Worm (Caenorhabditis elegans) whole organism, L1 larva: ENCODE data around the gene F25H9.2.

Experiments
- C34B4.2 ChIP-seq: sonication (generic microtip); optimal IDR thresholded peaks from 2 replicates; lab custom pipeline; 2017; ENCODE audit warnings: mild to moderate bottlenecking, missing genetic modification characterization, missing compliant biosample characterization
- blmp-1 ChIP-seq: fragments of 150-350 bp; optimal IDR thresholded peaks from 2 replicates; lab custom pipeline; 2014; ENCODE audit warnings: missing biosample characterization, missing genetic modification characterization
- ceh-8 ChIP-seq: fragments of 200-800 bp; sonication (Bioruptor generic); optimal IDR thresholded peaks from 2 replicates; lab custom pipeline; 2018; ENCODE audit warnings: mild to moderate bottlenecking, missing genetic modification characterization, moderate library complexity, missing compliant biosample characterization
- ceh-82 ChIP-seq, 3 experiments: fragments of 150-350 bp in 1 of 3; sonication (generic microtip) in 2 of 3; optimal IDR thresholded peaks; 2 replicates each; lab custom pipeline; 2014 to 2017; ENCODE audit warnings: missing biosample characterization in 3 of 3, missing genetic modification characterization in 3 of 3
- ces-1 ChIP-seq: fragments of 150-350 bp; optimal IDR thresholded peaks from 2 replicates; lab custom pipeline; 2014; ENCODE audit warnings: missing biosample characterization, missing genetic modification reagents, missing genetic modification characterization
- dpl-1 ChIP-seq, 3 experiments: fragments of 150-350 bp in 2 of 3; sonication (generic microtip) in 1 of 3; optimal IDR thresholded peaks; 2 replicates each; lab custom pipeline; 2014 to 2017; ENCODE audit warnings: missing biosample characterization in 3 of 3, missing genetic modification characterization in 3 of 3, missing genetic modification reagents in 3 of 3
- egl-27 ChIP-seq, 2 experiments: fragments of 150-350 bp in 1 of 2; sonication (generic microtip); optimal IDR thresholded peaks; 3 replicates each; lab custom pipeline; 2017 to 2018; ENCODE audit warnings: missing biosample characterization in 2 of 2, missing genetic modification characterization in 2 of 2, missing genetic modification reagents in 2 of 2
- fkh-10 ChIP-seq: sonication (generic microtip); optimal IDR thresholded peaks from 2 replicates; lab custom pipeline; 2017; ENCODE audit warnings: missing biosample characterization, missing genetic modification reagents, missing genetic modification characterization
- fkh-8 ChIP-seq: sonication (generic microtip); optimal IDR thresholded peaks from 2 replicates; lab custom pipeline; 2016; ENCODE audit warnings: mild to moderate bottlenecking, missing genetic modification characterization, missing compliant biosample characterization
- lsy-2 ChIP-seq, 2 experiments: fragments of 150-350 bp; optimal IDR thresholded peaks; 2 replicates each; lab custom pipeline; 2014; ENCODE audit warnings: missing biosample characterization in 2 of 2, missing genetic modification characterization in 2 of 2
- nhr-76 ChIP-seq: sonication (generic microtip); optimal IDR thresholded peaks from 2 replicates; lab custom pipeline; 2017; ENCODE audit warnings: missing biosample characterization, missing genetic modification characterization
- sptf-1 ChIP-seq: fragments of 150-350 bp; optimal IDR thresholded peaks from 2 replicates; lab custom pipeline; 2014; ENCODE audit warnings: missing biosample characterization, missing genetic modification characterization
- swsn-7 ChIP-seq: sonication (generic microtip); optimal IDR thresholded peaks from 2 replicates; lab custom pipeline; 2016; ENCODE audit warnings: missing genetic modification characterization, missing compliant biosample characterization
- tlp-1 ChIP-seq: fragments of 150-350 bp; optimal IDR thresholded peaks from 2 replicates; lab custom pipeline; 2014; ENCODE audit warnings: missing biosample characterization, missing genetic modification characterization
- unc-130 ChIP-seq: fragments of 150-350 bp; optimal IDR thresholded peaks from 2 replicates; lab custom pipeline; 2017; ENCODE audit warnings: missing biosample characterization, missing genetic modification characterization, inconsistent platforms

Gene F25H9.2

ce11 chrV:13499227-13499626 is 41.3 kb downstream of the F25H9.2 start:
- no peak for TF ChIP-seq dpl-1 (GFP tag; optimal IDR thresholded peaks at IDR 0.05; lab: Kevin White, UChicago)
- no peak for TF ChIP-seq nhr-76 (tag; lab: Kevin White, UChicago)
- TF ChIP-seq fkh-10 (GFP tag; lab: Kevin White, UChicago) = no peak
- TF ChIP-seq lsy-2 (tag; optimal IDR thresholded peaks at IDR 0.05; lab: Kevin White, UChicago) = no peak
- TF ChIP-seq sptf-1 = no peak
- TF ChIP-seq ces-1 (GFP tag; lab: Kevin White, UChicago) = no peak
- no peak for TF ChIP-seq unc-130 (tag; lab: Kevin White, UChicago)
- TF ChIP-seq C34B4.2 = no peak
- no peak for TF ChIP-seq egl-27 (tag; optimal IDR thresholded peaks at IDR 0.05; lab: Kevin White, UChicago)
- TF ChIP-seq ceh-8 (GFP tag; lab: Kevin White, UChicago) = no peak

- TF ChIP-seq swsn-7 (tag; lab: Kevin White, UChicago) (no peak), tlp-1 (tag; lab: Kevin White, UChicago) (no peak), blmp-1 (tag; lab: Kevin White, UChicago) (no peak), C34B4.2 (no peak), fkh-8 (tag; lab: Kevin White, UChicago) (no peak), ceh-82 (tag; optimal IDR thresholded peaks at IDR 0.05; lab: Kevin White, UChicago) (no peak)
Observed at ce11 chrV:13506321-13506720, 48.4 kb downstream of the F25H9.2 start, which contains the start of gene R11G10.4. Gene R11G10.4 (plus strand): TSS chrV:13506621.
